Worm (Caenorhabditis elegans) whole organism, L3 larva: ENCODE measurements around the gene lys-2.

Source experiments
- R02D3.7 ChIP-seq: fragments of 150-350 bp; optimal IDR thresholded peaks from 2 replicates; lab custom pipeline; 2014; ENCODE audit warnings: missing biosample characterization, missing genetic modification characterization
- ZK546.5 ChIP-seq: sonication (generic microtip); optimal IDR thresholded peaks from 2 replicates; lab custom pipeline; 2017; ENCODE audit warnings: missing biosample characterization, missing genetic modification characterization
- aly-2 ChIP-seq: fragments of 150-350 bp; optimal IDR thresholded peaks from 2 replicates; lab custom pipeline; 2014; ENCODE audit warnings: missing biosample characterization, missing genetic modification characterization
- ceh-16 ChIP-seq: sonication (generic microtip); optimal IDR thresholded peaks from 2 replicates; lab custom pipeline; 2017; ENCODE audit warnings: missing biosample characterization, missing genetic modification characterization
- ceh-28 ChIP-seq: fragments of 150-350 bp; optimal IDR thresholded peaks from 2 replicates; lab custom pipeline; 2014; ENCODE audit warnings: missing biosample characterization, missing genetic modification reagents, missing genetic modification characterization
- ceh-82 ChIP-seq: fragments of 150-350 bp; optimal IDR thresholded peaks from 2 replicates; lab custom pipeline; 2014; ENCODE audit warnings: missing biosample characterization, missing genetic modification characterization
- ceh-9 ChIP-seq: sonication (generic microtip); optimal IDR thresholded peaks from 2 replicates; lab custom pipeline; 2018; ENCODE audit warnings: missing biosample characterization, missing genetic modification characterization
- daf-12 ChIP-seq: fragments of 150-350 bp; optimal IDR thresholded peaks from 2 replicates; lab custom pipeline; 2014; ENCODE audit warnings: missing biosample characterization, missing genetic modification reagents, missing genetic modification characterization
- egl-27 ChIP-seq: sonication (generic microtip); optimal IDR thresholded peaks from 4 replicates; lab custom pipeline; 2017; ENCODE audit warnings: missing biosample characterization, missing genetic modification reagents, missing genetic modification characterization
- egl-5 ChIP-seq: fragments of 150-350 bp; optimal IDR thresholded peaks from 2 replicates; lab custom pipeline; 2017; ENCODE audit warnings: missing biosample characterization, missing genetic modification reagents, missing genetic modification characterization, inconsistent platforms
- elt-1 ChIP-seq: fragments of 150-350 bp; optimal IDR thresholded peaks from 2 replicates; lab custom pipeline; 2014; ENCODE audit warnings: missing biosample characterization, missing genetic modification characterization
- elt-2 ChIP-seq: sonication (generic microtip); optimal IDR thresholded peaks from 2 replicates; lab custom pipeline; 2016; ENCODE audit warnings: missing genetic modification reagents, mild to moderate bottlenecking, missing genetic modification characterization, missing compliant biosample characterization
- eor-1 ChIP-seq, 2 experiments: fragments of 150-350 bp; optimal IDR thresholded peaks; 2 replicates each; lab custom pipeline; 2014 to 2018; ENCODE audit warnings: missing biosample characterization in 2 of 2, missing genetic modification characterization in 2 of 2
- fkh-10 ChIP-seq: sonication (generic microtip); optimal IDR thresholded peaks from 2 replicates; lab custom pipeline; 2017; ENCODE audit warnings: missing biosample characterization, missing genetic modification reagents, missing genetic modification characterization
- fkh-2 ChIP-seq: fragments of 150-350 bp; optimal IDR thresholded peaks from 2 replicates; lab custom pipeline; 2014; ENCODE audit warnings: missing biosample characterization, missing genetic modification reagents, missing genetic modification characterization
- fos-1 ChIP-seq: fragments of 150-350 bp; optimal IDR thresholded peaks from 2 replicates; lab custom pipeline; 2014; ENCODE audit warnings: missing biosample characterization, missing genetic modification characterization
- hmg-11 ChIP-seq: sonication (generic microtip); optimal IDR thresholded peaks from 2 replicates; lab custom pipeline; 2016; ENCODE audit warnings: missing genetic modification characterization, missing compliant biosample characterization
- jun-1 ChIP-seq: fragments of 150-350 bp; optimal IDR thresholded peaks from 2 replicates; lab custom pipeline; 2014; ENCODE audit warnings: missing biosample characterization, missing genetic modification reagents, missing genetic modification characterization
- lin-15B ChIP-seq: fragments of 150-350 bp; optimal IDR thresholded peaks from 2 replicates; lab custom pipeline; 2014; ENCODE audit warnings: missing biosample characterization, missing genetic modification characterization
- lin-39 ChIP-seq: fragments of 150-350 bp; optimal IDR thresholded peaks from 2 replicates; lab custom pipeline; 2018; ENCODE audit warnings: missing biosample characterization, missing genetic modification reagents, missing genetic modification characterization
- lsy-12 ChIP-seq: sonication (generic microtip); optimal IDR thresholded peaks from 2 replicates; lab custom pipeline; 2016; ENCODE audit warnings: mild to moderate bottlenecking, missing genetic modification characterization, missing compliant biosample characterization
- mdl-1 ChIP-seq: fragments of 150-350 bp; optimal IDR thresholded peaks from 2 replicates; lab custom pipeline; 2014; ENCODE audit warnings: missing biosample characterization, missing genetic modification characterization
- nfya-1 ChIP-seq: sonication (generic microtip); optimal IDR thresholded peaks from 2 replicates; lab custom pipeline; 2017; ENCODE audit warnings: missing genetic modification characterization, mild to moderate bottlenecking, missing compliant biosample characterization, antibody characterized with exemption, moderate library complexity; ENCODE audit not compliant: insufficient read depth
- nhr-11 ChIP-seq: fragments of 150-350 bp; optimal IDR thresholded peaks from 2 replicates; lab custom pipeline; 2014; ENCODE audit warnings: missing biosample characterization, missing genetic modification characterization
- nhr-12 ChIP-seq: fragments of 150-350 bp; optimal IDR thresholded peaks from 2 replicates; lab custom pipeline; 2014; ENCODE audit warnings: missing biosample characterization, missing genetic modification characterization
- nhr-23 ChIP-seq: fragments of 150-350 bp; optimal IDR thresholded peaks from 2 replicates; lab custom pipeline; 2014; ENCODE audit warnings: missing biosample characterization, missing genetic modification reagents, missing genetic modification characterization
- nhr-237 ChIP-seq: fragments of 150-350 bp; optimal IDR thresholded peaks from 2 replicates; lab custom pipeline; 2014; ENCODE audit warnings: missing biosample characterization, missing genetic modification characterization
- nhr-25 ChIP-seq: sonication (generic microtip); optimal IDR thresholded peaks from 2 replicates; lab custom pipeline; 2017; ENCODE audit warnings: missing biosample characterization, missing genetic modification characterization
- nhr-28 ChIP-seq: fragments of 150-350 bp; optimal IDR thresholded peaks from 2 replicates; lab custom pipeline; 2014; ENCODE audit warnings: missing biosample characterization, missing genetic modification characterization
- nhr-43 ChIP-seq: sonication (generic microtip); optimal IDR thresholded peaks from 2 replicates; lab custom pipeline; 2016; ENCODE audit warnings: mild to moderate bottlenecking, missing genetic modification characterization, missing compliant biosample characterization; ENCODE audit not compliant: poor library complexity, severe bottlenecking
- nhr-67 ChIP-seq: fragments of 150-350 bp; optimal IDR thresholded peaks from 2 replicates; lab custom pipeline; 2014; ENCODE audit warnings: missing biosample characterization, missing genetic modification characterization
- nhr-76 ChIP-seq: fragments of 150-350 bp; sonication (generic microtip); optimal IDR thresholded peaks from 5 replicates; lab custom pipeline; 2014; ENCODE audit warnings: missing biosample characterization, missing genetic modification characterization
- nhr-77 ChIP-seq: fragments of 150-350 bp; optimal IDR thresholded peaks from 2 replicates; lab custom pipeline; 2014; ENCODE audit warnings: missing biosample characterization, missing genetic modification characterization
- pha-4 ChIP-seq: fragments of 150-350 bp; optimal IDR thresholded peaks from 2 replicates; lab custom pipeline; 2014; ENCODE audit warnings: missing biosample characterization, missing genetic modification reagents, missing genetic modification characterization
- pqm-1 ChIP-seq: fragments of 150-350 bp; optimal IDR thresholded peaks from 2 replicates; lab custom pipeline; 2017; ENCODE audit warnings: missing biosample characterization, missing genetic modification characterization, inconsistent platforms
- sea-2 ChIP-seq: fragments of 150-350 bp; sonication (generic microtip); optimal IDR thresholded peaks from 4 replicates; lab custom pipeline; 2014; ENCODE audit warnings: missing biosample characterization, missing genetic modification reagents, missing genetic modification characterization
- skn-1 ChIP-seq: fragments of 150-350 bp; optimal IDR thresholded peaks from 2 replicates; lab custom pipeline; 2014; ENCODE audit warnings: missing biosample characterization, missing genetic modification characterization
- snpc-4 ChIP-seq: fragments of 150-350 bp; optimal IDR thresholded peaks from 2 replicates; lab custom pipeline; 2014; ENCODE audit warnings: missing biosample characterization, missing genetic modification characterization
- tbx-2 ChIP-seq: sonication (generic microtip); optimal IDR thresholded peaks from 2 replicates; lab custom pipeline; 2016; ENCODE audit warnings: mild to moderate bottlenecking, missing genetic modification characterization, missing compliant biosample characterization
- unc-39 ChIP-seq: sonication (generic microtip); optimal IDR thresholded peaks from 4 replicates; lab custom pipeline; 2017; ENCODE audit warnings: missing biosample characterization, missing genetic modification characterization
- unc-62 ChIP-seq: fragments of 150-350 bp; sonication (generic microtip); optimal IDR thresholded peaks from 4 replicates; lab custom pipeline; 2014; ENCODE audit warnings: missing biosample characterization, missing genetic modification reagents, missing genetic modification characterization
- zag-1 ChIP-seq: fragments of 150-350 bp; optimal IDR thresholded peaks from 2 replicates; lab custom pipeline; 2014; ENCODE audit warnings: missing biosample characterization, missing genetic modification characterization
- ztf-11 ChIP-seq: fragments of 150-350 bp; optimal IDR thresholded peaks from 2 replicates; lab custom pipeline; 2014; ENCODE audit warnings: missing biosample characterization, missing genetic modification characterization
- ztf-4 ChIP-seq: fragments of 150-350 bp; optimal IDR thresholded peaks from 2 replicates; lab custom pipeline; 2014; ENCODE audit warnings: missing biosample characterization, missing genetic modification characterization

lys-2 gene

ce11 chrV:10281374-10281773 is at the start of gene lys-2:
Gene lys-2 (minus strand): TSS chrV:10281474.
- TF ChIP-seq pqm-1 (tag; lab: Kevin White, UChicago): peak; percentile 95
- no peak for TF ChIP-seq sea-2
- no peak for TF ChIP-seq lin-39
- TF ChIP-seq elt-2 (tag; lab: Kevin White, UChicago): peak; percentile 84
- TF ChIP-seq fkh-10: no peak
- peak; percentile 8 for TF ChIP-seq skn-1
- TF ChIP-seq mdl-1 (tag; lab: Kevin White, UChicago): no peak
- no peak for TF ChIP-seq ceh-82 (tag; lab: Kevin White, UChicago)
- TF ChIP-seq lin-15B (tag; lab: Kevin White, UChicago): no peak
- peak; percentile 20 for TF ChIP-seq pha-4 (tag; lab: Kevin White, UChicago)
- no peak for TF ChIP-seq daf-12 (tag; lab: Kevin White, UChicago)
- TF ChIP-seq egl-27 (tag; lab: Kevin White, UChicago): no peak
- TF ChIP-seq unc-39 (tag; lab: Kevin White, UChicago): no peak
- TF ChIP-seq jun-1 (tag; lab: Kevin White, UChicago): peak; percentile 24
- TF ChIP-seq ceh-9: no peak
- TF ChIP-seq, all 47 proteins: peak for 5

- TF ChIP-seq pha-4 (tag; lab: Kevin White, UChicago): peak; percentile 74
- no peak for TF ChIP-seq elt-1 (tag; lab: Kevin White, UChicago)
- no peak for TF ChIP-seq ceh-9
Measured at ce11 chrV:10328080-10328479, 46.8 kb upstream of the lys-2 start.

ce11 chrV:10323537-10323936 is 42.3 kb upstream of the lys-2 start:
- no peak for TF ChIP-seq elt-1 (tag; lab: Kevin White, UChicago)
- no peak for TF ChIP-seq ZK546.5
- no peak for TF ChIP-seq nhr-76 (tag; lab: Kevin White, UChicago)
- no peak for TF ChIP-seq sea-2
- no peak for TF ChIP-seq tbx-2 (tag; lab: Kevin White, UChicago)
- TF ChIP-seq egl-5 (tag; lab: Kevin White, UChicago): no peak
- TF ChIP-seq lin-15B (tag; lab: Kevin White, UChicago): no peak
- no peak for TF ChIP-seq nhr-237
- TF ChIP-seq skn-1: no peak
- TF ChIP-seq jun-1 (tag; lab: Kevin White, UChicago): no peak
- no peak for TF ChIP-seq unc-62 (GFP tag; lab: Kevin White, UChicago)

- no peak for TF ChIP-seq ztf-11 (tag; lab: Kevin White, UChicago)
- no peak for TF ChIP-seq zag-1
- TF ChIP-seq nhr-77: no peak
- no peak for TF ChIP-seq fkh-2 (tag; lab: Kevin White, UChicago)
- no peak for TF ChIP-seq nhr-76 (tag; lab: Kevin White, UChicago)
- no peak for TF ChIP-seq nfya-1 (tag; lab: Kevin White, UChicago)
- no peak for TF ChIP-seq snpc-4
- peak; percentile 56 for TF ChIP-seq lin-39
- TF ChIP-seq nhr-25: no peak
- TF ChIP-seq nhr-23 (tag; lab: Kevin White, UChicago): peak; percentile 79
- TF ChIP-seq lsy-12 (tag; lab: Kevin White, UChicago): peak; percentile 10
- TF ChIP-seq nhr-12 (tag; lab: Kevin White, UChicago): no peak
- no peak for TF ChIP-seq jun-1 (tag; lab: Kevin White, UChicago)
- TF ChIP-seq ceh-16 (tag; lab: Kevin White, UChicago): no peak
- TF ChIP-seq ceh-82 (tag; lab: Kevin White, UChicago): no peak
- no peak for TF ChIP-seq fkh-10
- TF ChIP-seq nhr-237: no peak
- no peak for TF ChIP-seq egl-27 (tag; lab: Kevin White, UChicago)
- no peak for TF ChIP-seq ztf-4 (tag; lab: Kevin White, UChicago)
- no peak for TF ChIP-seq elt-1 (tag; lab: Kevin White, UChicago)
- no peak for TF ChIP-seq daf-12 (tag; lab: Kevin White, UChicago)
- peak; percentile 68 for TF ChIP-seq lin-15B (tag; lab: Kevin White, UChicago)
- TF ChIP-seq eor-1 (tag; optimal IDR thresholded peaks at IDR 0.05; lab: Kevin White, UChicago): no peak
- TF ChIP-seq mdl-1 (tag; lab: Kevin White, UChicago): no peak
- TF ChIP-seq unc-39 (tag; lab: Kevin White, UChicago): no peak
- TF ChIP-seq nhr-11 (tag; lab: Kevin White, UChicago): no peak
- peak; percentile 1 for TF ChIP-seq elt-2 (tag; lab: Kevin White, UChicago)
- no peak for TF ChIP-seq ceh-28
- TF ChIP-seq nhr-28: no peak
- TF ChIP-seq pha-4 (tag; lab: Kevin White, UChicago): peak; percentile 72
- no peak for TF ChIP-seq skn-1
- no peak for TF ChIP-seq R02D3.7 (tag; lab: Kevin White, UChicago)
- TF ChIP-seq fos-1 (tag; lab: Kevin White, UChicago): no peak
- TF ChIP-seq nhr-43 (tag; lab: Kevin White, UChicago): peak; percentile 78
- TF ChIP-seq hmg-11 (tag; lab: Kevin White, UChicago): peak; percentile 17
- no peak for TF ChIP-seq sea-2
- no peak for TF ChIP-seq aly-2 (tag; lab: Kevin White, UChicago)
- TF ChIP-seq ZK546.5: no peak
- no peak for TF ChIP-seq nhr-67 (tag; lab: Kevin White, UChicago)
- TF ChIP-seq egl-5 (tag; lab: Kevin White, UChicago): no peak
- TF ChIP-seq tbx-2 (tag; lab: Kevin White, UChicago): no peak
Measured at ce11 chrV:10320101-10320761, 39.0 kb upstream of the lys-2 start, which contains the start of the genes gna-1 and B0024.13. Gene gna-1 (minus strand): TSS chrV:10320151. Gene B0024.13 (plus strand): TSS chrV:10320711.
